Fruit fly (Drosophila melanogaster): ENCODE data around the gene CG15403.
"Not testable (repeated sequence)": the region's sequence is repeated elsewhere in the genome, so short reads cannot be mapped to it uniquely, and the experiment has no call there.

The CG15403 gene

dm6 chr2L:3151657-3152056, 23.2 kb downstream of the CG15403 start:
- TF ChIP-seq CG17801 (GFP tag; optimal IDR thresholded peaks at IDR 0.05; ENCODE audit: partially characterized antibody): no peak

- peak; percentile 43 for TF ChIP-seq CG17801 (GFP tag; optimal IDR thresholded peaks at IDR 0.05; ENCODE audit: partially characterized antibody)
These were observed 24.5 kb downstream of the CG15403 start for dm6 chr2L:3152696-3153613.

dm6 chr2L:3154749-3155148, 26.3 kb downstream of the CG15403 start:
- TF ChIP-seq CG17801 (GFP tag; optimal IDR thresholded peaks at IDR 0.05; ENCODE audit: partially characterized antibody): no peak

dm6 chr2L:3155804-3156203, 27.4 kb downstream of the CG15403 start:
- TF ChIP-seq CG17801 (GFP tag; optimal IDR thresholded peaks at IDR 0.05; ENCODE audit: partially characterized antibody): no peak

- no peak for TF ChIP-seq CG17801 (GFP tag; optimal IDR thresholded peaks at IDR 0.05; ENCODE audit: partially characterized antibody)
These were observed 30.0 kb downstream of the CG15403 start for dm6 chr2L:3158260-3159072.

dm6 chr2L:3159144-3160000, 30.9 kb downstream of the CG15403 start, which contains the start of the genes Mad and gkt:
Gene Mad, minus strand, starts transcription at chr2L:3159643.
Gene gkt, plus strand, starts transcription at chr2L:3159950.
- TF ChIP-seq CG17801 (GFP tag; optimal IDR thresholded peaks at IDR 0.05; ENCODE audit: partially characterized antibody): no peak

dm6 chr2L:3163490-3163889, 35.1 kb downstream of the CG15403 start, which contains the start of gene Hydr2:
Gene Hydr2, plus strand, starts transcription at chr2L:3163645.
- not testable (repeated sequence) for TF ChIP-seq CG17801 (GFP tag; optimal IDR thresholded peaks at IDR 0.05; ENCODE audit: partially characterized antibody)

dm6 chr2L:3164257-3165021, 36.0 kb downstream of the CG15403 start:
- TF ChIP-seq CG17801 (GFP tag; optimal IDR thresholded peaks at IDR 0.05; ENCODE audit: partially characterized antibody): no peak

dm6 chr2L:3165022-3165647, 36.7 kb downstream of the CG15403 start:
- TF ChIP-seq CG17801 (GFP tag; optimal IDR thresholded peaks at IDR 0.05; ENCODE audit: partially characterized antibody): no peak

- no peak for TF ChIP-seq CG17801 (GFP tag; optimal IDR thresholded peaks at IDR 0.05; ENCODE audit: partially characterized antibody)
These were observed 38.3 kb downstream of the CG15403 start for dm6 chr2L:3166710-3167109.

- no peak for TF ChIP-seq CG17801 (GFP tag; optimal IDR thresholded peaks at IDR 0.05; ENCODE audit: partially characterized antibody)
These were observed 42.6 kb downstream of the CG15403 start, which contains the start of gene CG44002 for dm6 chr2L:3170949-3171579. Gene CG44002, minus strand, starts transcription at chr2L:3171092.

dm6 chr2L:3172745-3173271, 44.4 kb downstream of the CG15403 start:
- TF ChIP-seq CG17801 (GFP tag; optimal IDR thresholded peaks at IDR 0.05; ENCODE audit: partially characterized antibody): peak; percentile 44

dm6 chr2L:3173740-3174139, 45.3 kb downstream of the CG15403 start, which contains the start of the genes CG31698 and CG15404:
Gene CG31698, minus strand, starts transcription at chr2L:3173840.
Gene CG15404, plus strand, starts transcription at chr2L:3173972.
- TF ChIP-seq CG17801 (GFP tag; optimal IDR thresholded peaks at IDR 0.05; ENCODE audit: partially characterized antibody): no peak
